Worm (Caenorhabditis elegans) whole organism, L2 larva: Measurements from ENCODE around the gene sec-16A.2.
A peak's percentile ranks its signal among the peaks of the same experiment; 100 is the strongest.

ENCODE experiments used
- C34F6.9 ChIP-seq: fragments of 150-350 bp; optimal IDR thresholded peaks from 2 replicates; lab custom pipeline; 2014; ENCODE audit warnings: missing biosample characterization, missing genetic modification characterization
- F13H6.1 ChIP-seq: sonication (generic microtip); optimal IDR thresholded peaks from 2 replicates; lab custom pipeline; 2016; ENCODE audit warnings: missing genetic modification characterization, missing compliant biosample characterization
- R02D3.7 ChIP-seq: fragments of 150-350 bp; optimal IDR thresholded peaks from 2 replicates; lab custom pipeline; 2014; ENCODE audit warnings: missing biosample characterization, missing genetic modification characterization
- Y55F3AM.14 ChIP-seq: fragments of 200-800 bp; sonication (Bioruptor generic); optimal IDR thresholded peaks from 2 replicates; lab custom pipeline; 2018; ENCODE audit warnings: mild to moderate bottlenecking, missing genetic modification characterization, missing compliant biosample characterization
- ZK546.5 ChIP-seq: sonication (generic microtip); optimal IDR thresholded peaks from 2 replicates; lab custom pipeline; 2017; ENCODE audit warnings: missing biosample characterization, missing genetic modification characterization
- alr-1 ChIP-seq: fragments of 150-350 bp; optimal IDR thresholded peaks from 2 replicates; lab custom pipeline; 2014; ENCODE audit warnings: missing biosample characterization, missing genetic modification characterization
- aly-2 ChIP-seq: fragments of 150-350 bp; optimal IDR thresholded peaks from 2 replicates; lab custom pipeline; 2014; ENCODE audit warnings: missing biosample characterization, missing genetic modification characterization
- ama-1 ChIP-seq: fragments of 150-350 bp; optimal IDR thresholded peaks from 2 replicates; lab custom pipeline; 2018; ENCODE audit warnings: inconsistent platforms
- blmp-1 ChIP-seq: sonication (generic microtip); optimal IDR thresholded peaks from 2 replicates; lab custom pipeline; 2017; ENCODE audit warnings: missing genetic modification characterization, mild to moderate bottlenecking, missing compliant biosample characterization, antibody characterized with exemption, moderate library complexity; ENCODE audit not compliant: insufficient read depth
- ceh-16 ChIP-seq: fragments of 150-350 bp; optimal IDR thresholded peaks from 2 replicates; lab custom pipeline; 2014; ENCODE audit warnings: missing biosample characterization, missing genetic modification characterization
- ceh-82 ChIP-seq: fragments of 150-350 bp; optimal IDR thresholded peaks from 2 replicates; lab custom pipeline; 2014; ENCODE audit warnings: missing biosample characterization, missing genetic modification characterization
- crh-2 ChIP-seq: sonication (generic microtip); optimal IDR thresholded peaks from 2 replicates; lab custom pipeline; 2017; ENCODE audit warnings: missing biosample characterization, missing genetic modification characterization
- dmd-4 ChIP-seq: sonication (generic microtip); optimal IDR thresholded peaks from 2 replicates; lab custom pipeline; 2017; ENCODE audit warnings: missing biosample characterization, missing genetic modification characterization
- egl-27 ChIP-seq: sonication (generic microtip); optimal IDR thresholded peaks from 3 replicates; lab custom pipeline; 2017; ENCODE audit warnings: missing biosample characterization, missing genetic modification reagents, missing genetic modification characterization
- elt-1 ChIP-seq: fragments of 150-350 bp; optimal IDR thresholded peaks from 2 replicates; lab custom pipeline; 2014; ENCODE audit warnings: missing biosample characterization, missing genetic modification characterization
- elt-3 ChIP-seq: sonication (generic microtip); optimal IDR thresholded peaks from 2 replicates; lab custom pipeline; 2017; ENCODE audit warnings: missing biosample characterization, missing genetic modification characterization
- fos-1 ChIP-seq: fragments of 150-350 bp; optimal IDR thresholded peaks from 2 replicates; lab custom pipeline; 2014; ENCODE audit warnings: missing biosample characterization, missing genetic modification characterization
- gmeb-1 ChIP-seq: fragments of 150-350 bp; optimal IDR thresholded peaks from 2 replicates; lab custom pipeline; 2014; ENCODE audit warnings: missing biosample characterization, missing genetic modification characterization
- lin-11 ChIP-seq: fragments of 150-350 bp; sonication (generic microtip); optimal IDR thresholded peaks from 2 replicates; lab custom pipeline; 2014; ENCODE audit warnings: missing biosample characterization, missing genetic modification characterization, inconsistent platforms, mixed read lengths
- lin-13 ChIP-seq: fragments of 150-350 bp; optimal IDR thresholded peaks from 2 replicates; lab custom pipeline; 2014; ENCODE audit warnings: missing biosample characterization, missing genetic modification reagents, missing genetic modification characterization
- lin-39 ChIP-seq: fragments of 150-350 bp; optimal IDR thresholded peaks from 2 replicates; lab custom pipeline; 2014; ENCODE audit warnings: missing biosample characterization, missing genetic modification reagents, missing genetic modification characterization
- lsy-2 ChIP-seq, 2 experiments: fragments of 150-350 bp in 1 of 2; sonication (generic microtip) in 1 of 2; optimal IDR thresholded peaks; 2 replicates each; lab custom pipeline; 2014 to 2017; ENCODE audit warnings: missing biosample characterization in 2 of 2, missing genetic modification characterization in 2 of 2
- mab-5 ChIP-seq: fragments of 150-350 bp; optimal IDR thresholded peaks from 2 replicates; lab custom pipeline; 2014; ENCODE audit warnings: missing biosample characterization, missing genetic modification characterization
- mbf-1 ChIP-seq: sonication (generic microtip); optimal IDR thresholded peaks from 2 replicates; lab custom pipeline; 2017; ENCODE audit warnings: missing biosample characterization, missing genetic modification characterization
- mdl-1 ChIP-seq, 2 experiments: fragments of 150-350 bp in 1 of 2; sonication (generic microtip) in 1 of 2; optimal IDR thresholded peaks; 2 replicates each; lab custom pipeline; 2017; ENCODE audit warnings: missing biosample characterization in 2 of 2, missing genetic modification characterization in 2 of 2
- nhr-10 ChIP-seq: sonication (generic microtip); optimal IDR thresholded peaks from 2 replicates; lab custom pipeline; 2017; ENCODE audit warnings: missing biosample characterization, missing genetic modification characterization
- nhr-11 ChIP-seq: fragments of 150-350 bp; optimal IDR thresholded peaks from 2 replicates; lab custom pipeline; 2014; ENCODE audit warnings: missing biosample characterization, missing genetic modification characterization
- nhr-12 ChIP-seq: fragments of 150-350 bp; optimal IDR thresholded peaks from 2 replicates; lab custom pipeline; 2014; ENCODE audit warnings: missing biosample characterization, missing genetic modification characterization
- nhr-129 ChIP-seq: fragments of 150-350 bp; optimal IDR thresholded peaks from 2 replicates; lab custom pipeline; 2014; ENCODE audit warnings: missing biosample characterization, missing genetic modification characterization
- nhr-21 ChIP-seq: fragments of 150-350 bp; optimal IDR thresholded peaks from 2 replicates; lab custom pipeline; 2014; ENCODE audit warnings: missing biosample characterization, missing genetic modification characterization
- nhr-23 ChIP-seq: fragments of 150-350 bp; optimal IDR thresholded peaks from 2 replicates; lab custom pipeline; 2014; ENCODE audit warnings: missing biosample characterization, missing genetic modification reagents, missing genetic modification characterization
- nhr-237 ChIP-seq: fragments of 150-350 bp; optimal IDR thresholded peaks from 2 replicates; lab custom pipeline; 2014; ENCODE audit warnings: missing biosample characterization, missing genetic modification characterization
- nhr-25 ChIP-seq: fragments of 150-350 bp; sonication (generic microtip); optimal IDR thresholded peaks from 3 replicates; lab custom pipeline; 2014; ENCODE audit warnings: missing biosample characterization, missing genetic modification characterization
- nhr-6 ChIP-seq: fragments of 150-350 bp; optimal IDR thresholded peaks from 2 replicates; lab custom pipeline; 2014; ENCODE audit warnings: missing biosample characterization, missing genetic modification characterization
- nhr-77 ChIP-seq: fragments of 150-350 bp; optimal IDR thresholded peaks from 2 replicates; lab custom pipeline; 2014; ENCODE audit warnings: missing biosample characterization, missing genetic modification characterization
- peb-1 ChIP-seq: fragments of 150-350 bp; optimal IDR thresholded peaks from 2 replicates; lab custom pipeline; 2014; ENCODE audit warnings: missing biosample characterization, missing genetic modification characterization
- sem-4 ChIP-seq: fragments of 150-350 bp; optimal IDR thresholded peaks from 2 replicates; lab custom pipeline; 2014; ENCODE audit warnings: missing biosample characterization, missing genetic modification reagents, missing genetic modification characterization
- skn-1 ChIP-seq: sonication (generic microtip); optimal IDR thresholded peaks from 2 replicates; lab custom pipeline; 2017; ENCODE audit warnings: missing biosample characterization, missing genetic modification characterization
- sma-3 ChIP-seq: sonication (generic microtip); optimal IDR thresholded peaks from 2 replicates; lab custom pipeline; 2016; ENCODE audit warnings: missing genetic modification reagents, missing genetic modification characterization, missing compliant biosample characterization
- sma-9 ChIP-seq, 2 experiments: fragments of 150-350 bp in 1 of 2; sonication (generic microtip) in 1 of 2; optimal IDR thresholded peaks; 2 replicates each; lab custom pipeline; 2014 to 2016; ENCODE audit warnings: missing genetic modification characterization in 2 of 2, mild to moderate bottlenecking in 1 of 2, missing biosample characterization in 1 of 2, missing compliant biosample characterization in 1 of 2, missing genetic modification reagents in 1 of 2, moderate library complexity in 1 of 2
- snpc-4 ChIP-seq: fragments of 150-350 bp; optimal IDR thresholded peaks from 2 replicates; lab custom pipeline; 2014; ENCODE audit warnings: missing biosample characterization, missing genetic modification characterization
- unc-39 ChIP-seq: fragments of 150-350 bp; optimal IDR thresholded peaks from 2 replicates; lab custom pipeline; 2014; ENCODE audit warnings: missing biosample characterization, missing genetic modification characterization
- unc-55 ChIP-seq: fragments of 150-350 bp; sonication (generic microtip); optimal IDR thresholded peaks from 3 replicates; lab custom pipeline; 2014; ENCODE audit warnings: missing biosample characterization, missing genetic modification reagents, missing genetic modification characterization
- unc-62 ChIP-seq: fragments of 150-350 bp; optimal IDR thresholded peaks from 2 replicates; lab custom pipeline; 2014; ENCODE audit warnings: missing biosample characterization, missing genetic modification reagents, missing genetic modification characterization
- zag-1 ChIP-seq: fragments of 150-350 bp; optimal IDR thresholded peaks from 2 replicates; lab custom pipeline; 2014; ENCODE audit warnings: missing biosample characterization, missing genetic modification characterization
- ztf-1 ChIP-seq: fragments of 200-800 bp; sonication (Bioruptor generic); conservative IDR thresholded peaks from 2 replicates; pipeline ENCODE4 v1.3.6; 2022; ENCODE audit warnings: missing genetic modification characterization, missing compliant biosample characterization
- ztf-11 ChIP-seq: sonication (generic microtip); optimal IDR thresholded peaks from 2 replicates; lab custom pipeline; 2017; ENCODE audit warnings: missing biosample characterization, missing genetic modification characterization
- ztf-4 ChIP-seq: fragments of 150-350 bp; optimal IDR thresholded peaks from 2 replicates; lab custom pipeline; 2014; ENCODE audit warnings: missing biosample characterization, missing genetic modification characterization

sec-16A.2 gene

DNA sequence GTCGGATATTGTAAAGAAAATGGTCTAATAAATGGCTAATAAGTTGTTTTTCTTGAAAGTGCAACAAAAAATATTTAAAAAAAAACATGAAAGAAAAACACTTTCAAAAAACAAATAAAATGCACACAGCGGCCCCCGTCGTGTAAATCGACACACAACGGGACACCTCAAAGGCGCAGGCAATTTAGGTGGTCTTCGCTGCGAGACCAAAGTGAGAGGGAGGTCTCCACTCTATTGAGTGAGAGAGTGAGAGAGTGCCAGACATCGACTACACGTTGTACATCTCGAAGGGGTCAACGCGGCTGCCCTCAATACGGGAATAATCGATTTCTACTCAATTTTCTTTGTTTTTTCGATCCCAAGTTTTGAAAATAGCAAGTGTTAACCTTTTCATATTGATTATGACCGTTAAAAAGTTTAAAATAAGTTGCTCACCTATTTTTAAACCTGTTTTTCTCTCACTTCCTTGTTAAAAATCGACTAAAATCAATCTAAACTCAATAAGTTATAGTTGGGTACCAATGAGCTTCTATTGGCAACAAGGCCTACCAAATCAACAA, at the start of gene sec-16A.2:
TSS of gene sec-16A.2 (plus strand) at position 510 of the 560 bp plus-strand sequence.
- peak in 1 of 2 experiments; percentile 79 for TF ChIP-seq lsy-2 (tag; optimal IDR thresholded peaks at IDR 0.05; lab: Kevin White, UChicago)
- TF ChIP-seq ztf-11 (tag; lab: Kevin White, UChicago), result no peak
- TF ChIP-seq elt-1, result no peak
- no peak for TF ChIP-seq Y55F3AM.14 (GFP tag; lab: Kevin White, UChicago)
- no peak for TF ChIP-seq nhr-25 (tag; lab: Kevin White, UChicago)
- peak; percentile 67 for TF ChIP-seq F13H6.1 (tag; lab: Kevin White, UChicago)
- TF ChIP-seq nhr-129, result peak; percentile 81
- peak; percentile 84 for TF ChIP-seq crh-2 (tag; lab: Kevin White, UChicago)
- no peak for TF ChIP-seq egl-27 (tag; lab: Kevin White, UChicago)
- peak; percentile 50 for TF ChIP-seq lin-13 (GFP tag; lab: Kevin White, UChicago)
- no peak for TF ChIP-seq dmd-4
- no peak for TF ChIP-seq ztf-1 (GFP tag; lab: Robert Waterston, UW)
- TF ChIP-seq nhr-10 (tag; lab: Kevin White, UChicago), result no peak
- TF ChIP-seq unc-39 (tag; lab: Kevin White, UChicago), result no peak
- TF ChIP-seq ama-1 (lab: Kevin White, UChicago), result no peak
- peak; percentile 32 for TF ChIP-seq mab-5 (tag; lab: Kevin White, UChicago)
- TF ChIP-seq alr-1 (tag; lab: Kevin White, UChicago), result no peak
- peak; percentile 27 for TF ChIP-seq nhr-21 (tag; lab: Kevin White, UChicago)
- TF ChIP-seq ceh-16 (tag; lab: Kevin White, UChicago), result no peak
- peak; percentile 28 for TF ChIP-seq lin-11 (tag; lab: Kevin White, UChicago)
- TF ChIP-seq nhr-23, result no peak
- no peak for TF ChIP-seq unc-62 (GFP tag; lab: Kevin White, UChicago)
- TF ChIP-seq nhr-6 (tag; lab: Kevin White, UChicago), result no peak
- TF ChIP-seq R02D3.7, result no peak
- peak; percentile 58 for TF ChIP-seq fos-1 (tag; lab: Kevin White, UChicago)
- TF ChIP-seq peb-1 (tag; lab: Kevin White, UChicago), result no peak
- TF ChIP-seq sma-9 (GFP tag; optimal IDR thresholded peaks at IDR 0.05; lab: Kevin White, UChicago), result peak; percentile 60
- no peak for TF ChIP-seq sma-9 (tag; optimal IDR thresholded peaks at IDR 0.05; lab: Kevin White, UChicago)
- no peak for TF ChIP-seq nhr-12 (tag; lab: Kevin White, UChicago)
- no peak for TF ChIP-seq mdl-1 (tag; optimal IDR thresholded peaks at IDR 0.05; lab: Kevin White, UChicago)
- TF ChIP-seq ztf-4, result no peak
- TF ChIP-seq C34F6.9, result peak; percentile 66
- TF ChIP-seq sma-3, result peak; percentile 33
- TF ChIP-seq nhr-77 (tag; lab: Kevin White, UChicago), result no peak
- TF ChIP-seq lin-39 (tag; lab: Kevin White, UChicago), result no peak
- TF ChIP-seq blmp-1 (tag; lab: Kevin White, UChicago), result no peak
- TF ChIP-seq zag-1 (tag; lab: Kevin White, UChicago), result no peak
- no peak for TF ChIP-seq aly-2 (tag; lab: Kevin White, UChicago)
- no peak for TF ChIP-seq skn-1 (tag; lab: Kevin White, UChicago)
- peak; percentile 58 for TF ChIP-seq sem-4 (tag; lab: Kevin White, UChicago)
- TF ChIP-seq mbf-1 (tag; lab: Kevin White, UChicago), result no peak
- TF ChIP-seq nhr-11, result no peak
- TF ChIP-seq snpc-4 (tag; lab: Kevin White, UChicago), result peak; percentile 31
- TF ChIP-seq ceh-82 (tag; lab: Kevin White, UChicago), result no peak
- TF ChIP-seq elt-3 (tag; lab: Kevin White, UChicago), result no peak
- TF ChIP-seq gmeb-1 (tag; lab: Kevin White, UChicago), result peak; percentile 3
- TF ChIP-seq ZK546.5 (tag; lab: Kevin White, UChicago), result no peak
- peak; percentile 82 for TF ChIP-seq unc-55 (GFP tag; lab: Kevin White, UChicago)
- TF ChIP-seq nhr-237 (tag; lab: Kevin White, UChicago), result no peak
